Fruit fly (Drosophila melanogaster): ENCODE measurements around the gene CG13639.

dm6 chr3R:24859701-24860100 is 465 bp downstream of the CG13639 start, which contains the start of gene ppk22:
- TF ChIP-seq br (GFP tag; optimal IDR thresholded peaks at IDR 0.05) (no peak), tai (GFP tag; optimal IDR thresholded peaks at IDR 0.05) (no peak)

Data from whole organism, wandering third instar larva.